Fruit fly (Drosophila melanogaster) whole organism, prepupa: ENCODE measurements around the gene solo.

ENCODE experiments used
- CG10631 ChIP-seq: fragments of 200-800 bp; sonication (Bioruptor generic); optimal IDR thresholded peaks from 2 replicates; lab custom pipeline; 2016; ENCODE audit warnings: missing biosample characterization, missing genetic modification characterization
- CG16779 ChIP-seq: fragments of 200-800 bp; sonication (Bioruptor generic); optimal IDR thresholded peaks from 3 replicates; lab custom pipeline; 2017; ENCODE audit warnings: missing biosample characterization, mild to moderate bottlenecking, missing genetic modification characterization
- CG3032 ChIP-seq: fragments of 200-800 bp; optimal IDR thresholded peaks from 2 replicates; lab custom pipeline; 2019; ENCODE audit warnings: missing biosample characterization, mild to moderate bottlenecking, missing genetic modification characterization, moderate library complexity
- CG31627 ChIP-seq: fragments of 200-800 bp; sonication (Bioruptor generic); optimal IDR thresholded peaks from 3 replicates; lab custom pipeline; 2016; ENCODE audit warnings: missing biosample characterization, missing genetic modification characterization
- CG3919 ChIP-seq: fragments of 200-800 bp; sonication (Bioruptor generic); optimal IDR thresholded peaks from 3 replicates; lab custom pipeline; 2016; ENCODE audit warnings: missing biosample characterization, missing genetic modification characterization
- CG6163 ChIP-seq: fragments of 200-800 bp; sonication (Bioruptor generic); IDR thresholded peaks from 3 replicates; pipeline ENCODE4 v1.3.6; 2022; ENCODE audit warnings: missing biosample characterization, missing genetic modification characterization
- CG6854 ChIP-seq: fragments of 200-800 bp; sonication (Bioruptor generic); optimal IDR thresholded peaks from 2 replicates; lab custom pipeline; 2017; ENCODE audit warnings: missing biosample characterization, mild to moderate bottlenecking, missing genetic modification characterization
- CG7368 ChIP-seq: fragments of 200-800 bp; sonication (Bioruptor generic); optimal IDR thresholded peaks from 3 replicates; lab custom pipeline; 2016; ENCODE audit warnings: missing biosample characterization, missing genetic modification characterization
- CG8119 ChIP-seq: fragments of 200-800 bp; sonication (Bioruptor generic); IDR thresholded peaks from 3 replicates; pipeline ENCODE4 v1.3.6; 2022; ENCODE audit warnings: missing biosample characterization, missing genetic modification characterization
- CG8319 ChIP-seq: fragments of 200-800 bp; sonication (Bioruptor generic); optimal IDR thresholded peaks from 3 replicates; lab custom pipeline; 2016; ENCODE audit warnings: missing biosample characterization, missing genetic modification characterization
- Eip75B ChIP-seq: fragments of 200-800 bp; sonication (Bioruptor generic); optimal IDR thresholded peaks from 3 replicates; lab custom pipeline; 2016; ENCODE audit warnings: missing biosample characterization, missing genetic modification characterization
- Eip78C ChIP-seq: fragments of 200-800 bp; sonication (Bioruptor generic); peaks from one replicate; lab custom pipeline; 2016; ENCODE audit warnings: missing biosample characterization, missing genetic modification characterization
- Ets96B ChIP-seq: fragments of 200-800 bp; optimal IDR thresholded peaks from 2 replicates; lab custom pipeline; 2019; ENCODE audit warnings: missing biosample characterization, mild to moderate bottlenecking, missing genetic modification characterization, moderate library complexity
- Gug ChIP-seq: fragments of 200-800 bp; sonication (Bioruptor generic); IDR thresholded peaks from 2 replicates; pipeline ENCODE4 v1.3.6; 2022; ENCODE audit warnings: missing biosample characterization, missing genetic modification characterization
- Hr38 ChIP-seq: sonication (Bioruptor generic); optimal IDR thresholded peaks from 2 replicates; lab custom pipeline; 2016; ENCODE audit warnings: missing biosample characterization, missing genetic modification characterization
- Lpt ChIP-seq: fragments of 200-800 bp; sonication (Bioruptor generic); optimal IDR thresholded peaks from 3 replicates; lab custom pipeline; 2016; ENCODE audit warnings: missing biosample characterization, missing genetic modification characterization
- Met ChIP-seq: fragments of 200-800 bp; sonication (Bioruptor generic); optimal IDR thresholded peaks from 3 replicates; lab custom pipeline; 2016; ENCODE audit warnings: missing biosample characterization, missing genetic modification characterization
- Smox ChIP-seq: fragments of 200-800 bp; sonication (Bioruptor generic); optimal IDR thresholded peaks from 3 replicates; lab custom pipeline; 2016; ENCODE audit warnings: missing biosample characterization, missing genetic modification characterization
- Sox102F ChIP-seq: fragments of 200-800 bp; sonication (Bioruptor generic); optimal IDR thresholded peaks from 2 replicates; lab custom pipeline; 2016; ENCODE audit warnings: missing biosample characterization, mild to moderate bottlenecking, missing genetic modification characterization
- Sox14 ChIP-seq: fragments of 200-800 bp; sonication (Bioruptor generic); optimal IDR thresholded peaks from 3 replicates; lab custom pipeline; 2016; ENCODE audit warnings: missing biosample characterization, missing genetic modification characterization
- Sox15 ChIP-seq: fragments of 200-800 bp; sonication (Bioruptor generic); optimal IDR thresholded peaks from 3 replicates; lab custom pipeline; 2016; ENCODE audit warnings: missing biosample characterization, missing genetic modification characterization
- achi ChIP-seq: fragments of 200-800 bp; sonication (Bioruptor generic); optimal IDR thresholded peaks from 3 replicates; lab custom pipeline; 2016; ENCODE audit warnings: missing biosample characterization, missing genetic modification characterization
- cyc ChIP-seq: fragments of 200-800 bp; sonication (Bioruptor generic); optimal IDR thresholded peaks from 3 replicates; lab custom pipeline; 2016; ENCODE audit warnings: missing biosample characterization, missing genetic modification characterization
- dac ChIP-seq: fragments of 200-800 bp; sonication (Bioruptor generic); optimal IDR thresholded peaks from 2 replicates; lab custom pipeline; 2017; ENCODE audit warnings: missing biosample characterization, mild to moderate bottlenecking, missing genetic modification characterization
- eg ChIP-seq: fragments of 200-800 bp; sonication (Bioruptor generic); IDR thresholded peaks from 3 replicates; pipeline ENCODE4 v1.3.6; 2022; ENCODE audit warnings: missing biosample characterization, missing genetic modification characterization
- esn ChIP-seq: fragments of 200-800 bp; sonication (Bioruptor generic); optimal IDR thresholded peaks from 2 replicates; lab custom pipeline; 2016; ENCODE audit warnings: missing biosample characterization, mild to moderate bottlenecking, missing genetic modification characterization, moderate library complexity
- fd59A ChIP-seq: fragments of 200-800 bp; sonication (Bioruptor generic); optimal IDR thresholded peaks from 2 replicates; lab custom pipeline; 2017; ENCODE audit warnings: missing biosample characterization, mild to moderate bottlenecking, missing genetic modification characterization, missing genetic modification reagents
- fkh ChIP-seq: fragments of 200-800 bp; sonication (Bioruptor generic); optimal IDR thresholded peaks from 3 replicates; lab custom pipeline; 2017; ENCODE audit warnings: missing biosample characterization, mild to moderate bottlenecking, missing genetic modification characterization, moderate library complexity
- lz ChIP-seq: fragments of 200-800 bp; sonication (Bioruptor generic); optimal IDR thresholded peaks from 3 replicates; lab custom pipeline; 2016; ENCODE audit warnings: missing biosample characterization, missing genetic modification characterization
- pdm3 ChIP-seq: fragments of 200-800 bp; sonication (Bioruptor generic); optimal IDR thresholded peaks from 3 replicates; lab custom pipeline; 2016; ENCODE audit warnings: missing biosample characterization, missing genetic modification characterization
- ss ChIP-seq, 2 experiments: fragments of 200-800 bp; sonication (Bioruptor generic); optimal IDR thresholded peaks; 2 replicates in 1 of 2; 3 replicates in 1 of 2; lab custom pipeline; 2017 to 2018; ENCODE audit warnings: mild to moderate bottlenecking in 2 of 2, missing biosample characterization in 2 of 2, missing genetic modification characterization in 2 of 2, moderate library complexity in 1 of 2
- svp ChIP-seq: fragments of 200-800 bp; sonication (Bioruptor generic); peaks from one replicate; lab custom pipeline; 2016; ENCODE audit warnings: missing biosample characterization, missing genetic modification characterization
- topi ChIP-seq: fragments of 200-800 bp; sonication (Bioruptor generic); optimal IDR thresholded peaks from 3 replicates; lab custom pipeline; 2016; ENCODE audit warnings: missing biosample characterization, missing genetic modification characterization

Gene solo

dm6 chr2L:15039309-15039772, 22.1 kb upstream of the solo start:
- TF ChIP-seq esn (GFP tag; lab: Kevin White, UChicago) = peak; percentile 23
- TF ChIP-seq CG6854 (GFP tag; lab: Kevin White, UChicago) = peak; percentile 55
- peak; percentile 16 for TF ChIP-seq CG31627
- peak; percentile 43 for TF ChIP-seq lz
- TF ChIP-seq achi (GFP tag; lab: Kevin White, UChicago) = no peak
- peak; percentile 28 for TF ChIP-seq CG3032 (tag; lab: Kevin White, UChicago)
- peak; percentile 44; the same call in 1 of the 3 replicates for TF ChIP-seq CG6163
- no peak for TF ChIP-seq Gug (GFP tag; lab: Robert Waterston, UW)
- TF ChIP-seq Ets96B (tag; lab: Kevin White, UChicago) = no peak
- TF ChIP-seq cyc (GFP tag; lab: Kevin White, UChicago) = peak; percentile 43
- TF ChIP-seq fkh (GFP tag; lab: Kevin White, UChicago) = no peak
- TF ChIP-seq Sox14 = no peak
- TF ChIP-seq Hr38 (GFP tag; lab: Kevin White, UChicago) = no peak
- no peak for TF ChIP-seq Eip78C (GFP tag; lab: Kevin White, UChicago)

DNA sequence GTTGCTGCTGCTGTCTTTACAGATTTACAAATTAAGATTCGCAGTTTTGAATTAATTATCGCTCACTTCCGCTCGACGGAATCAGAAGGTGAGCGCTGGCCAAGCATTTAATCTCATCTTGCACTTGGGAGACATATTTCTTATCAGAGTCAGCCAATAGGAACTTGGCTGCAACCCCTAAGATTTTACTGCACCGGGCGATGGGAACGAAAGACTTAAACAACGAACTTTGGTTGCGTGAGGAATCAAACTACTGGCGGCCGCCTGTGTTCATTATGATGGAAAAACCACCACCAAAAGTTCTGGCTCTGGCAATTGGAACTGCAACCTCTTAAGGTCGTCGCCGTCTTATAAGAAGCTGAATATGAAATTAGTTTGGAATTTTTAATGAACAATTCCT, 17.7 kb upstream of the solo start:
- TF ChIP-seq CG16779 (tag; lab: Kevin White, UChicago) (no peak), achi (GFP tag; lab: Kevin White, UChicago) (no peak), Sox15 (GFP tag; lab: Kevin White, UChicago) (no peak), eg (GFP tag; lab: Robert Waterston, UW) (no peak), Met (GFP tag; lab: Kevin White, UChicago) (no peak), topi (no peak), CG8319 (GFP tag; lab: Kevin White, UChicago) (no peak), pdm3 (GFP tag; lab: Kevin White, UChicago) (no peak), Sox102F (GFP tag; lab: Kevin White, UChicago) (no peak), Eip75B (GFP tag; lab: Kevin White, UChicago) (no peak)

DNA sequence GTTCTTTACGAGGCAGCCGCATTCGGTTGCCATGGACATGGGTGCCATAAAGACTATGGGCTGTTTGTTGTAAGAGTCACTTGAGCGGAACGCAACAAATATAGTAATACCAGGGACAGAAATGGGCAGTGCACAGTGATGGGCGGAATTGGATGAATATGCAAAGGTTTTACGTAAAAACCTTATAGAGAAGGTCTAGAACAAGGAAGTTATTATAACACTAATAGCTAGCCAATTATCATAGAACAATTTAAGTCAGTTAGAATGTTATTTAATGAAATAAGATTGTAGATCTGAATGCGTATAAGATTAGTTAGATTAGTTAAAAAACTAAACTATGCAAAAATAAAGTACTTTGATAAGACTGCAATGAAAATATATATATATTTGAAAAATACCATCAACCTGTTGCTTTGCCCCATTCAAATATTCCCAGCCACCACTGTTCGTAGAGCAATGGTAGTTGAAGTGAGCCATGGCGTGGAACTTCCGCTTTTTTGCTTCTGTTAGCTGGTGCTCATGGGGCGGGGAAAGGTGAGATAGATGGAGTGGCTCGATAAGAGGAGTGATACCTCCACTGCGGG, 8.6 kb upstream of the solo start:
- TF ChIP-seq svp (GFP tag; lab: Kevin White, UChicago) = no peak
- no peak for TF ChIP-seq ss (GFP tag; optimal IDR thresholded peaks at IDR 0.05; lab: Kevin White, UChicago)
- TF ChIP-seq Lpt (GFP tag; lab: Kevin White, UChicago) = peak; percentile 18
- no peak for TF ChIP-seq CG3919 (GFP tag; lab: Kevin White, UChicago)
- TF ChIP-seq fd59A (GFP tag; lab: Kevin White, UChicago) = no peak
- no peak for TF ChIP-seq CG7368 (GFP tag; lab: Kevin White, UChicago)
- TF ChIP-seq CG10631 = peak; percentile 49
- TF ChIP-seq CG8119 (GFP tag; lab: Robert Waterston, UW) = peak; percentile 31; the same call in 1 of the 3 replicates

DNA sequence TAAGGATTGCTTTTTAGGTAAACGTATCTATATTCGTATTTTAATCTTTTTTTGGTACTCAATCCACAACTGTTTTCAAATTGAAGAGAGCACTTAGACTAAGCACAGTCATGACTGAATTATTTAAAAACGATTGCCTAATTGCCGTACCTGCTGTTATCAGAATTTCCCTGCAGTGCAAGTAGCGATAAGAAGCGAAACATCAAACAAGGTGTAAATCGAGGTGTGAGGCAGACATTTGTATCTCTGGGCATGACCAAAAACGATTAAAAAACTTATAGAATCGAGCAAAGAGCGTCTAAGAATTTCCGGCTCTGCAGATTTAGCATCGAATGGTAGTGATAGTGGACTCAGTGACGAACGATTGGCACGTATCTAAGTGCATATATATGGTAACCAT, 6.4 kb upstream of the solo start:
- no peak for TF ChIP-seq Smox
- TF ChIP-seq Ets96B (tag; lab: Kevin White, UChicago) = no peak
- TF ChIP-seq dac (GFP tag; lab: Kevin White, UChicago) = no peak
- TF ChIP-seq fd59A (GFP tag; lab: Kevin White, UChicago) = no peak
- TF ChIP-seq Sox14 = no peak
